Fruit fly (Drosophila melanogaster): ENCODE results near the gene Acox3.
A peak's percentile ranks its signal among the peaks of the same experiment; 100 is the strongest.

Gene Acox3

DNA sequence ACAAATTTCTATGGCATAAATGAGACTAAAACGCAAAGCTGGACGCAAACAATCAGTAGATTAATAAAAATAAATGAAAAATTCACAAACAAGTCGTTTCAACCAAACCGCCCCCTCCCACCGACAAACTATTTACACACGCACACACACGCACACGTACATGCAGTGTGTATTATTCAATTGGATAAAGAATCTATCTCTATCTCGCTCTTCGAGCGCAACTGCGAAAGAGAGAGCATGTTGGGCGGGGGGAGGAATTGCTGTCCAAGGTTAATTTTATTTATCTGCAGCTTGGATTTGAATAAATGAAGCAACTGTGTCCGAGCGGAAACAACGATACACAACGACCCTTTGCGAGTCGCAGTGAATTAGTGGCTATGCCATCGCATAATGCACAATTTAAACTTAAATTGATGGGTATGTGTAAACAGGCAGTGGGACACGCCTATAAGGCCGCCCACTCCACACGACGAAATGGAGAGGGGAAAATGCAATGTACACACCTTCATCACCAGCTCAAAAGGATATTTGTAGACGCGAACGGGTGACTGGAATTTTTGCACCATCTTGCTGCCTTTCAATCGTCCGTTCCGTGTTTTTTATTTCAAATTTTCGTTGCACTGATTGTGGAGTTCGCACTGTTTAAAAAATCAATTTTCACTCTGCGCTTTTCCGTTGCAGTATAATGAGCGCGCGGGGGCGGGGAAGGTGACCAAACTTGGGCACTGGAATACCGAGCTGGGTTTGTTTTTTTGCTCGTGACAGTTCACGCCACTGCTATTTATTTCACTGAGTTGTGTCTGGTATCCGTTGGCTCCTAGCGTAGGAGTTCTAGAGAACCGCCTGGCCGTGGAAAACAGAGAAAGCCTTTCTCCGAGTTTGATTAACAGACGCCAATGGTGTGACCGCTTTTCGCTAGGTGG, 7.1 kb upstream of the Acox3 start, which contains the start of gene retm (continued):
- no peak for TF ChIP-seq mld (GFP tag; IDR thresholded peaks at IDR 0.05; ENCODE audit: partially characterized antibody)
- no peak for TF ChIP-seq Dll (GFP tag; IDR thresholded peaks at IDR 0.05; ENCODE audit: partially characterized antibody)
- peak; percentile 72 for TF ChIP-seq CG5180 (GFP tag; optimal IDR thresholded peaks at IDR 0.05)
- peak; percentile 19 for TF ChIP-seq CG2678 (tag; optimal IDR thresholded peaks at IDR 0.05)
- peak; percentile 91 for TF ChIP-seq CG7357 (GFP tag; IDR thresholded peaks at IDR 0.05)
- no peak for TF ChIP-seq CG13287 (GFP tag; IDR thresholded peaks at IDR 0.05; ENCODE audit: partially characterized antibody)
- peak; percentile 53 for TF ChIP-seq mirr (GFP tag; optimal IDR thresholded peaks at IDR 0.05)
- no peak for TF ChIP-seq fru (optimal IDR thresholded peaks at IDR 0.05)
- no peak for TF ChIP-seq Asciz (GFP tag; optimal IDR thresholded peaks at IDR 0.05)
- TF ChIP-seq CTCF (GFP tag; optimal IDR thresholded peaks at IDR 0.05), result no peak
- no peak for TF ChIP-seq ranshi (GFP tag; IDR thresholded peaks at IDR 0.05)
- TF ChIP-seq CHES-1-like (GFP tag; optimal IDR thresholded peaks at IDR 0.05), result no peak
- TF ChIP-seq inv (GFP tag; IDR thresholded peaks at IDR 0.05; ENCODE audit: partially characterized antibody), result no peak
- TF ChIP-seq CG7271 (tag; optimal IDR thresholded peaks at IDR 0.05), result peak; percentile 20
- no peak for TF ChIP-seq az2 (GFP tag; optimal IDR thresholded peaks at IDR 0.05)
- peak; percentile 39 for TF ChIP-seq CG17568 (GFP tag; optimal IDR thresholded peaks at IDR 0.05)
- 0 out of 3 replicates have a peak, but pooled peaks have one; percentile 13 for TF ChIP-seq CG11695 (GFP tag; IDR thresholded peaks at IDR 0.05)
- TF ChIP-seq lab (GFP tag; optimal IDR thresholded peaks at IDR 0.05), result peak; percentile 54
- TF ChIP-seq B-H1 (GFP tag; IDR thresholded peaks at IDR 0.05), result no peak
- TF ChIP-seq pzg (GFP tag; optimal IDR thresholded peaks at IDR 0.05), result no peak
- TF ChIP-seq CG11085 (GFP tag; IDR thresholded peaks at IDR 0.05), result no peak
- TF ChIP-seq CG11723 (GFP tag; optimal IDR thresholded peaks at IDR 0.05), result no peak
- no peak for TF ChIP-seq CG8359 (GFP tag; optimal IDR thresholded peaks at IDR 0.05; ENCODE audit: borderline replicate concordance)
- TF ChIP-seq Ssrp (tag; optimal IDR thresholded peaks at IDR 0.05), result peak; percentile 1
- TF ChIP-seq CG6791 (GFP tag; IDR thresholded peaks at IDR 0.05; ENCODE audit: partially characterized antibody), result no peak

DNA sequence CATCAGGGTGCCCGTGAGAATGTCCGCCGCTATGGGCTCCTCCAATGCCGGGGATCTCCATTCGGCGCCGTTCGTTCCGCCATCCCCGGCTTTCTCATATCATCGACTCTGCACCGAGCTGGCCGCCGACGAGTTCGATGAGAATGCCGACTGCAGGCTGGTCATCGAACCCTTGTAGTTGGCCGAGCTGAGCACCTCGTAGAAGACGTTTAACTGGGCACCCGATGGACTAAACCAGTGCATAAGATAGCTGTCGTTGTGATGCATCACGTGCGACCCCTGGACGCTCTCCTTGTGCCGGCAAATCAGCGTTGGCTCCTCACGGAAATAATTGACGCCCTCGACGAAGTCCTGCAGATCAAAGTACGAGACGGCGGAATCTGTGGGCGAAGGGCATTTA, 1.6 kb upstream of the Acox3 start:
- TF ChIP-seq Bgb (GFP tag; IDR thresholded peaks at IDR 0.05; ENCODE audit: partially characterized antibody) (0 out of 2 replicates have a peak, but pooled peaks have one; percentile 10), Ets65A (GFP tag) (peak; percentile 89), CG2889 (GFP tag; IDR thresholded peaks at IDR 0.05) (no peak), CG1024 (GFP tag; IDR thresholded peaks at IDR 0.05) (0 out of 2 replicates have a peak, but pooled peaks have one; percentile 3), sens (GFP tag) (peak; percentile 26), chinmo (GFP tag; IDR thresholded peaks at IDR 0.05; ENCODE audit: partially characterized antibody) (0 out of 4 replicates have a peak, but pooled peaks have one; percentile 18), zfh2 (GFP tag; optimal IDR thresholded peaks at IDR 0.05) (no peak), Med (GFP tag) (peak; percentile 43)

DNA sequence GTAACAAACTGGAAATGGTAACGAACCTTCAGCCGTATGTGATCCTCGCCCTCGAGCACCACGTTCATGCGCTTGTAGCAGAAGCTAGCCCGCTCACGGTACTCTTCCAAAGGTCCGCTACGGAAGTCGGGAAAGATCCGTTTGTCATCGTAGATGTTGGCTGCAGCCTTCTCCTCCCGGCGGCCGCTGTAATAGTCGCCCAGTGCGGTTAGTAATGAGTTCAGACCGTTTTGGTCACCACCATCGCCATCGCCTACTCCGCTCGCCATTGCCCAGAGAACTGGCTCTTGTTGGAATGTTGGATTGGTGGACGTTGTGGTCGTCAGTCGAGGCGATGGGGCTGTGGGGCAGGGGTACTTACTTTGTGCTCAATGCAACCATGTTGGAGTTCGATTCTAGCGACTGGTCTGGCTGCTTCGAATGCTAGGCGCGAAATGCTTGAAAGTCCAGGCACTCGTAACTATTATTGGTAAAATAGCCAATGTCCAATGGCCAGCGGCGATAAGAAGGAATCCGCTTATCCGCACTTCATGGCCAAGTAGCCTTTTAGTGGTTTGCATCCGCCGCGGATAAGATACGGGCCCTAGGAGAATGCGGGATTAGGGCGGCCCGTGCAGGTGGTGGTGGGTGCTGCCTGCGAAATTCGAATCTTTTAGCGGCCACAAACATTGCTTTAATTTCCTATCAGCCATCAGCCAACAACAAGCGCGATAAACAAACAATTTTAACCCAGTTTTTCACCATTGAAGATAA, 446 bp downstream of the Acox3 start:
- TF ChIP-seq CG12155 (GFP tag; optimal IDR thresholded peaks at IDR 0.05) (no peak), CG3163 (GFP tag; optimal IDR thresholded peaks at IDR 0.05) (no peak), CG16815 (GFP tag; optimal IDR thresholded peaks at IDR 0.05) (no peak), CG9932 (GFP tag; IDR thresholded peaks at IDR 0.05) (no peak), Blimp-1 (GFP tag; optimal IDR thresholded peaks at IDR 0.05) (no peak), toy (GFP tag; IDR thresholded peaks at IDR 0.05) (no peak), CG4707 (GFP tag; optimal IDR thresholded peaks at IDR 0.05) (no peak), MBD-R2 (GFP tag; IDR thresholded peaks at IDR 0.05) (peak; percentile 34), MTF-1 (GFP tag; optimal IDR thresholded peaks at IDR 0.05; ENCODE audit: borderline replicate concordance) (no peak), bowl (GFP tag; IDR thresholded peaks at IDR 0.05) (no peak), cg (GFP tag; optimal IDR thresholded peaks at IDR 0.05) (no peak), YL-1 (GFP tag; optimal IDR thresholded peaks at IDR 0.05) (no peak), CG6689 (GFP tag; IDR thresholded peaks at IDR 0.05) (no peak), crol (GFP tag; IDR thresholded peaks at IDR 0.05) (peak; percentile 84)

Data from whole organism, embryonic.